Fruit fly (Drosophila melanogaster): Measurements from ENCODE around the gene betaggt-I.

Gene betaggt-I

DNA sequence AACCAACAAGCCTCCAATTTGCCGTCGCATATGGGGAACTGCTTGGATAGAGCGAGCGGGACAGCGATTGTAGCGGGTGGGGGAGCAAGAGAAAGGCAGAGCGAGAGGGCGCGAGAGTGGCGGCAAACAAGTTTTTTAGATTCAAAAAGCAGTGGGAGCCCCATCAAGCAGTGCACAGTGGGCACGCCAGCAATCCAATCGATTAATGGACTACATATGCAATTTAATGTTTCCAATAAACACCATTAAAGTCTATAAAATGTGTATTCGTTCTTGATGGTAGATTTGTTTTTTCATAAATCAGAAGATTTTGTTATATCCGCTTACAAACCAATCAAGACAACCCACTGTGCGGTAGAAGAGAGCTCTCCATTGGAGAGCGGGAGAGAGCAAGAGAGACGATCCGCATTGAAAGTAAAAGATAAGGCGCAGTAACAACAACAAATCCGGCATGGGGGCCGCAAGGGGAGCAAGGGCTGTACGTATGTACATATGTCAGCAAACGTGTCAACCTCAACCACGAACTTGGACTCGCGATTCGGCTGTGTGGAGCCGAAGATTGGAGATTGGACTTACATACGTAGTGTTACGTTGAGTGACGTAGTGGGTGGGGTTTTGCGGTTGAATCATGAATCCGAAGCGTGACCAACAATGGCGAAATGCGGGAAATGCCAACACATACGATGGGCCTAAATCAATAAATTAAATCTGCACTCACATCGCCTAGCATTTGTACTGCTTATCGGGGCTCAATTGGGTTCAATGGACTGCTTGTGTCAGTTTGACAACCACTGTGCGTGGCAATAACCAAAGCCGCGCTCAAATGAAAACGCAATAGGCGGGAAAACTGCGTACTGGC is 52.3 kb downstream of the betaggt-I start (continued):
- TF ChIP-seq acj6 (GFP tag; optimal IDR thresholded peaks at IDR 0.05) (peak; percentile 99), CG7368 (GFP tag; optimal IDR thresholded peaks at IDR 0.05) (peak; percentile 99), CG1621 (tag; optimal IDR thresholded peaks at IDR 0.05) (peak; percentile 99), CG6808 (GFP tag; optimal IDR thresholded peaks at IDR 0.05) (peak; percentile 98), CG34406 (GFP tag; optimal IDR thresholded peaks at IDR 0.05) (peak; percentile 98), CG8319 (GFP tag; optimal IDR thresholded peaks at IDR 0.05) (peak; percentile 98), CG6163 (GFP tag; IDR thresholded peaks at IDR 0.05) (peak; percentile 100), spab (GFP tag; optimal IDR thresholded peaks at IDR 0.05) (peak; percentile 99), CG31627 (GFP tag; optimal IDR thresholded peaks at IDR 0.05) (peak; percentile 99), Met (GFP tag; optimal IDR thresholded peaks at IDR 0.05) (peak; percentile 99), Hr4 (GFP tag; optimal IDR thresholded peaks at IDR 0.05) (peak; percentile 100), CG6276 (GFP tag; optimal IDR thresholded peaks at IDR 0.05) (peak; percentile 100), OdsH (GFP tag; optimal IDR thresholded peaks at IDR 0.05) (peak; percentile 99), CG9139 (GFP tag; optimal IDR thresholded peaks at IDR 0.05) (peak; percentile 96), CG8632 (GFP tag; optimal IDR thresholded peaks at IDR 0.05) (peak; percentile 99), Hr39 (GFP tag; optimal IDR thresholded peaks at IDR 0.05) (peak; percentile 99), Sox15 (GFP tag; optimal IDR thresholded peaks at IDR 0.05) (peak; percentile 99), Ets21C (GFP tag; optimal IDR thresholded peaks at IDR 0.05) (peak; percentile 99), CG8119 (GFP tag; IDR thresholded peaks at IDR 0.05) (peak; percentile 99), Blimp-1 (GFP tag; optimal IDR thresholded peaks at IDR 0.05) (peak; percentile 97), CG32006 (GFP tag; optimal IDR thresholded peaks at IDR 0.05) (peak; percentile 100), ss (GFP tag; optimal IDR thresholded peaks at IDR 0.05) (peak; percentile 95 to 98), net (GFP tag; optimal IDR thresholded peaks at IDR 0.05) (peak; percentile 99)
